Fruit fly (Drosophila melanogaster) whole organism, embryonic: Measurements from ENCODE around the gene CG11368.

Experiments
- CG3847 ChIP-seq: fragments of 200-800 bp; sonication (Bioruptor generic); IDR thresholded peaks from 2 replicates; pipeline ENCODE4 v1.3.6; 2022; ENCODE audit warnings: missing biosample characterization, missing genetic modification characterization
- CG6689 ChIP-seq: fragments of 200-800 bp; sonication (Bioruptor generic); IDR thresholded peaks from 2 replicates; pipeline ENCODE4 v1.3.6; 2022; ENCODE audit warnings: missing biosample characterization, missing genetic modification characterization
- CG9797 ChIP-seq: fragments of 200-800 bp; sonication (Bioruptor generic); optimal IDR thresholded peaks from 3 replicates; lab custom pipeline; 2018; ENCODE audit warnings: missing biosample characterization, mild to moderate bottlenecking, missing genetic modification characterization
- NK7.1 ChIP-seq: fragments of 200-800 bp; sonication (Bioruptor generic); optimal IDR thresholded peaks from 3 replicates; lab custom pipeline; 2016; ENCODE audit warnings: missing biosample characterization, missing genetic modification characterization
- Optix ChIP-seq: fragments of 200-800 bp; sonication (Bioruptor generic); IDR thresholded peaks from 3 replicates; pipeline ENCODE4 v1.3.6; 2022; ENCODE audit warnings: missing biosample characterization, missing genetic modification characterization
- ab ChIP-seq: fragments of 200-800 bp; sonication (Bioruptor generic); optimal IDR thresholded peaks from 2 replicates; lab custom pipeline; 2016; ENCODE audit warnings: missing biosample characterization, missing genetic modification characterization
- btn ChIP-seq: fragments of 200-800 bp; sonication (Bioruptor generic); optimal IDR thresholded peaks from 2 replicates; lab custom pipeline; 2016; ENCODE audit warnings: missing biosample characterization, missing genetic modification characterization
- odd ChIP-seq: fragments of 200-800 bp; sonication (Bioruptor generic); optimal IDR thresholded peaks from 2 replicates; lab custom pipeline; 2017; ENCODE audit warnings: missing biosample characterization, mild to moderate bottlenecking, missing genetic modification characterization

DNA sequence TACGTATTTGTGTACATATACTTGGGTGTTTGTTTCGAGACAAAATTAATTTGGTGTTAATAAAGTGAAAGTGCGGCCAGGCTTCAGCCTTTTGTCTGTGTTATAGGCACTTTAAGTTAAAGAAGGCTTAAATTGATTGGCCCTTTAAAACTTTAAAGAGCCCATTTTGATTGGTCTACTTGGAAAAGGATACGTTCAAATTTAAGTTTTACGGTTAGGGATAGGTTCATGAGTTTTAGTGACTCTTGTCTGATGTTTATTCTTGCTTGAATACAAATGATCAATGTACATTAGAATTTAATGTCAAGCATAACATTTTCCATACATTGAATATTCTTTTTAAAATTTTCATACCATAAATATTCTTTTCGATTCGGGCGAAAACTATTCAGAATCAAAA lies 45.1 kb upstream of the CG11368 start, which contains the start of gene CG32727:
- TF ChIP-seq CG9797 (GFP tag; lab: Kevin White, UChicago) (no peak), ab (GFP tag; lab: Kevin White, UChicago) (no peak), odd (GFP tag; lab: Kevin White, UChicago) (no peak), btn (GFP tag; lab: Kevin White, UChicago) (no peak), CG3847 (GFP tag; lab: Robert Waterston, UW) (no peak), Optix (GFP tag; lab: Robert Waterston, UW) (no peak), CG6689 (GFP tag; lab: Robert Waterston, UW) (no peak), NK7.1 (GFP tag; lab: Kevin White, UChicago) (no peak)
